Fruit fly (Drosophila melanogaster) whole organism, embryonic: ENCODE results near the gene rempA.

Source experiments
- Antp ChIP-seq: fragments of 200-800 bp; sonication (Bioruptor generic); optimal IDR thresholded peaks from 3 replicates; lab custom pipeline; 2016; ENCODE audit warnings: missing biosample characterization, missing genetic modification characterization
- CG10274 ChIP-seq: fragments of 200-800 bp; sonication (Bioruptor generic); optimal IDR thresholded peaks from 3 replicates; lab custom pipeline; 2017; ENCODE audit warnings: missing biosample characterization, mild to moderate bottlenecking, missing genetic modification characterization
- CG13894 ChIP-seq: fragments of 200-800 bp; sonication (Bioruptor generic); optimal IDR thresholded peaks from 3 replicates; lab custom pipeline; 2018; ENCODE audit warnings: missing biosample characterization, mild to moderate bottlenecking, missing genetic modification characterization, moderate library complexity
- CG15073 ChIP-seq: fragments of 200-800 bp; sonication (Bioruptor generic); optimal IDR thresholded peaks from 2 replicates; lab custom pipeline; 2016; ENCODE audit warnings: missing biosample characterization, missing genetic modification characterization
- CG15601 ChIP-seq: fragments of 200-800 bp; sonication (Bioruptor generic); optimal IDR thresholded peaks from 3 replicates; lab custom pipeline; 2019; ENCODE audit warnings: missing biosample characterization, mild to moderate bottlenecking, missing genetic modification characterization, moderate library complexity
- CG15696 ChIP-seq: fragments of 200-800 bp; sonication (Bioruptor generic); optimal IDR thresholded peaks from 2 replicates; lab custom pipeline; 2019; ENCODE audit warnings: missing biosample characterization, mild to moderate bottlenecking, missing genetic modification characterization, moderate library complexity
- CG1647 ChIP-seq: fragments of 200-800 bp; sonication (Bioruptor generic); optimal IDR thresholded peaks from 3 replicates; lab custom pipeline; 2016; ENCODE audit warnings: missing biosample characterization, missing genetic modification characterization
- CG16815 ChIP-seq: fragments of 200-800 bp; sonication (Bioruptor generic); optimal IDR thresholded peaks from 3 replicates; lab custom pipeline; 2017; ENCODE audit warnings: missing biosample characterization, mild to moderate bottlenecking, missing genetic modification characterization
- CG18262 ChIP-seq: fragments of 200-800 bp; optimal IDR thresholded peaks from 3 replicates; lab custom pipeline; 2019; ENCODE audit warnings: missing biosample characterization, mild to moderate bottlenecking, missing genetic modification characterization, moderate library complexity
- CG18476 ChIP-seq: fragments of 200-800 bp; sonication (Bioruptor generic); optimal IDR thresholded peaks from 2 replicates; lab custom pipeline; 2016; ENCODE audit warnings: missing biosample characterization, mild to moderate bottlenecking, missing genetic modification characterization
- CG30431 ChIP-seq: fragments of 200-800 bp; sonication (Bioruptor generic); optimal IDR thresholded peaks from 2 replicates; lab custom pipeline; 2017; ENCODE audit warnings: missing biosample characterization, missing genetic modification characterization
- CG31441 ChIP-seq: fragments of 200-800 bp; sonication (Bioruptor generic); IDR thresholded peaks from 2 replicates; pipeline ENCODE4 v1.3.6; 2022; ENCODE audit warnings: missing biosample characterization, missing genetic modification characterization
- CG3995 ChIP-seq: fragments of 200-800 bp; sonication (Bioruptor generic); optimal IDR thresholded peaks from 3 replicates; lab custom pipeline; 2016; ENCODE audit warnings: missing biosample characterization, missing genetic modification characterization
- CG42726 ChIP-seq: fragments of 200-800 bp; sonication (Bioruptor generic); IDR thresholded peaks from 2 replicates; pipeline ENCODE4 v1.3.6; 2022; ENCODE audit warnings: missing biosample characterization, missing genetic modification characterization; ENCODE audit not compliant: partially characterized antibody
- CG43689 ChIP-seq: fragments of 200-800 bp; sonication (Bioruptor generic); IDR thresholded peaks from 2 replicates; pipeline ENCODE4 v1.3.6; 2022; ENCODE audit warnings: missing biosample characterization, missing genetic modification characterization
- CG7928 ChIP-seq: fragments of 200-800 bp; sonication (Bioruptor generic); optimal IDR thresholded peaks from 2 replicates; lab custom pipeline; 2017; ENCODE audit warnings: missing biosample characterization, mild to moderate bottlenecking, missing genetic modification characterization
- CG8388 ChIP-seq: fragments of 200-800 bp; sonication (Bioruptor generic); optimal IDR thresholded peaks from 2 replicates; lab custom pipeline; 2019; ENCODE audit warnings: missing biosample characterization, mild to moderate bottlenecking, missing genetic modification characterization, moderate library complexity
- CG9215 ChIP-seq: fragments of 200-800 bp; sonication (Bioruptor generic); IDR thresholded peaks from 2 replicates; pipeline ENCODE4 v1.3.6; 2022; ENCODE audit warnings: missing biosample characterization, missing genetic modification characterization
- Dfd ChIP-seq, 2 experiments: fragments of >200 bp; optimal IDR thresholded peaks; 2 replicates each; lab custom pipeline; 2017; ENCODE audit warnings: missing biosample characterization in 2 of 2, missing genetic modification characterization in 2 of 2
- E2f2 ChIP-seq: fragments of 200-800 bp; sonication (Bioruptor generic); IDR thresholded peaks from 2 replicates; pipeline ENCODE4 v1.3.6; 2022; ENCODE audit warnings: missing biosample characterization, missing genetic modification characterization
- Ets97D ChIP-seq: fragments of 200-800 bp; sonication (Bioruptor generic); optimal IDR thresholded peaks from 3 replicates; lab custom pipeline; 2016; ENCODE audit warnings: missing biosample characterization, missing genetic modification characterization
- Fer2 ChIP-seq: fragments of 200-800 bp; sonication (Bioruptor generic); optimal IDR thresholded peaks from 2 replicates; lab custom pipeline; 2018; ENCODE audit warnings: missing biosample characterization, mild to moderate bottlenecking, missing genetic modification characterization, moderate library complexity
- Hey ChIP-seq: fragments of 200-800 bp; sonication (Bioruptor generic); optimal IDR thresholded peaks from 3 replicates; lab custom pipeline; 2018; ENCODE audit warnings: missing biosample characterization, mild to moderate bottlenecking, missing genetic modification characterization
- MESR4 ChIP-seq: fragments of 200-800 bp; sonication (Bioruptor generic); optimal IDR thresholded peaks from 2 replicates; lab custom pipeline; 2018; ENCODE audit warnings: missing biosample characterization, mild to moderate bottlenecking, missing genetic modification characterization, moderate library complexity
- Mes4 ChIP-seq: fragments of 200-800 bp; sonication (Bioruptor generic); optimal IDR thresholded peaks from 2 replicates; lab custom pipeline; 2016; ENCODE audit warnings: missing biosample characterization, missing genetic modification characterization
- Mrtf ChIP-seq: fragments of 200-800 bp; sonication (Bioruptor generic); IDR thresholded peaks from 3 replicates; pipeline ENCODE4 v1.3.6; 2022; ENCODE audit warnings: missing biosample characterization, missing genetic modification characterization
- Oli ChIP-seq: fragments of 200-800 bp; sonication (Bioruptor generic); optimal IDR thresholded peaks from 2 replicates; lab custom pipeline; 2018; ENCODE audit warnings: missing biosample characterization, mild to moderate bottlenecking, missing genetic modification characterization, moderate library complexity
- Rx ChIP-seq: fragments of 200-800 bp; sonication (Bioruptor generic); IDR thresholded peaks from 2 replicates; pipeline ENCODE4 v1.3.6; 2022; ENCODE audit warnings: missing biosample characterization, missing genetic modification characterization
- Trl ChIP-seq, 3 experiments: fragments of >200 bp in 2 of 3; fragments of 200-800 bp in 1 of 3; sonication (Bioruptor generic) in 1 of 3; optimal IDR thresholded peaks; 2 replicates in 1 of 3; 3 replicates in 2 of 3; lab custom pipeline; 2016 to 2017; ENCODE audit warnings: missing biosample characterization in 1 of 3, missing genetic modification characterization in 1 of 3
- ac ChIP-seq: fragments of 200-800 bp; sonication (Bioruptor generic); optimal IDR thresholded peaks from 3 replicates; lab custom pipeline; 2017; ENCODE audit warnings: missing biosample characterization, mild to moderate bottlenecking, missing genetic modification characterization
- ara ChIP-seq: fragments of 200-800 bp; sonication (Bioruptor generic); IDR thresholded peaks from 2 replicates; pipeline ENCODE4 v1.3.6; 2022; ENCODE audit warnings: missing biosample characterization, missing genetic modification characterization
- ash1 ChIP-seq: fragments of 200-800 bp; sonication (Bioruptor generic); optimal IDR thresholded peaks from 2 replicates; lab custom pipeline; 2018; ENCODE audit warnings: missing biosample characterization, mild to moderate bottlenecking, missing genetic modification characterization
- bowl ChIP-seq: fragments of 200-800 bp; sonication (Bioruptor generic); IDR thresholded peaks from 2 replicates; pipeline ENCODE4 v1.3.6; 2022; ENCODE audit warnings: missing biosample characterization, missing genetic modification characterization
- chm ChIP-seq: fragments of 200-800 bp; sonication (Bioruptor generic); IDR thresholded peaks from 2 replicates; pipeline ENCODE4 v1.3.6; 2022; ENCODE audit warnings: missing biosample characterization, missing genetic modification characterization
- ci ChIP-seq: fragments of 200-800 bp; sonication (Bioruptor generic); IDR thresholded peaks from 3 replicates; pipeline ENCODE4 v1.3.6; 2022; ENCODE audit warnings: missing biosample characterization, missing genetic modification characterization
- disco-r ChIP-seq: fragments of 200-800 bp; sonication (Bioruptor generic); optimal IDR thresholded peaks from 2 replicates; lab custom pipeline; 2016; ENCODE audit warnings: missing biosample characterization, missing genetic modification characterization
- emc ChIP-seq: fragments of 200-800 bp; sonication (Bioruptor generic); optimal IDR thresholded peaks from 2 replicates; lab custom pipeline; 2016; ENCODE audit warnings: missing biosample characterization, missing genetic modification characterization
- eyg ChIP-seq: fragments of 200-800 bp; sonication (Bioruptor generic); optimal IDR thresholded peaks from 3 replicates; lab custom pipeline; 2016; ENCODE audit warnings: missing biosample characterization, missing genetic modification characterization
- gt ChIP-seq: fragments of 200-800 bp; sonication (Bioruptor generic); IDR thresholded peaks from 2 replicates; pipeline ENCODE4 v1.3.6; 2022; ENCODE audit warnings: missing biosample characterization, missing genetic modification characterization
- mld ChIP-seq: fragments of 200-800 bp; sonication (Bioruptor generic); IDR thresholded peaks from 3 replicates; pipeline ENCODE4 v1.3.6; 2022; ENCODE audit warnings: missing biosample characterization, missing genetic modification characterization; ENCODE audit not compliant: partially characterized antibody
- p53 ChIP-seq: fragments of 200-800 bp; sonication (Bioruptor generic); optimal IDR thresholded peaks from 2 replicates; lab custom pipeline; 2016; ENCODE audit warnings: missing biosample characterization, missing genetic modification characterization
- pum ChIP-seq: fragments of 200-800 bp; sonication (Bioruptor generic); optimal IDR thresholded peaks from 2 replicates; lab custom pipeline; 2016; ENCODE audit warnings: missing biosample characterization, missing genetic modification characterization
- sc ChIP-seq, 3 experiments: fragments of >200 bp in 2 of 3; fragments of 200-800 bp in 1 of 3; sonication (Bioruptor generic) in 1 of 3; optimal IDR thresholded peaks; 2 replicates in 2 of 3; 3 replicates in 1 of 3; lab custom pipeline; 2017; ENCODE audit warnings: mild to moderate bottlenecking in 1 of 3, missing biosample characterization in 1 of 3, missing genetic modification characterization in 1 of 3, missing genetic modification reagents in 1 of 3
- sim ChIP-seq: fragments of 200-800 bp; sonication (Bioruptor generic); IDR thresholded peaks from 2 replicates; pipeline ENCODE4 v1.3.6; 2022; ENCODE audit warnings: missing biosample characterization, missing genetic modification characterization
- slbo ChIP-seq: fragments of 200-800 bp; sonication (Bioruptor generic); IDR thresholded peaks from 2 replicates; pipeline ENCODE4 v1.3.6; 2022; ENCODE audit warnings: missing biosample characterization, missing genetic modification characterization
- sr ChIP-seq: fragments of 200-800 bp; sonication (Bioruptor generic); IDR thresholded peaks from 3 replicates; pipeline ENCODE4 v1.3.6; 2022; ENCODE audit warnings: missing biosample characterization, missing genetic modification characterization
- stc ChIP-seq: fragments of 200-800 bp; sonication (Bioruptor generic); IDR thresholded peaks from 2 replicates; pipeline ENCODE4 v1.3.6; 2022; ENCODE audit warnings: missing biosample characterization, missing genetic modification characterization
- toy ChIP-seq: fragments of 200-800 bp; sonication (Bioruptor generic); IDR thresholded peaks from 2 replicates; pipeline ENCODE4 v1.3.6; 2022; ENCODE audit warnings: missing biosample characterization, missing genetic modification characterization
- usp ChIP-seq: fragments of >200 bp; optimal IDR thresholded peaks from 2 replicates; lab custom pipeline; 2017; ENCODE audit warnings: missing biosample characterization, missing genetic modification characterization
- vvl ChIP-seq: fragments of 200-800 bp; sonication (Bioruptor generic); IDR thresholded peaks from 2 replicates; pipeline ENCODE4 v1.3.6; 2022; ENCODE audit warnings: missing biosample characterization, missing genetic modification characterization
- wek ChIP-seq: fragments of 200-800 bp; sonication (Bioruptor generic); optimal IDR thresholded peaks from 3 replicates; lab custom pipeline; 2018; ENCODE audit warnings: missing biosample characterization, mild to moderate bottlenecking, missing genetic modification characterization, moderate library complexity

rempA gene

dm6 chr2L:512028-512427, 48.1 kb downstream of the rempA start (continued):
- TF ChIP-seq ara (GFP tag; lab: Robert Waterston, UW) (0 out of 2 replicates have a peak, but pooled peaks have one; percentile 39), toy (no peak), sr (GFP tag; lab: Robert Waterston, UW) (no peak), p53 (no peak), Antp (no peak), sim (GFP tag; lab: Robert Waterston, UW) (peak; percentile 53; the same call in 1 of the 2 replicates), eyg (GFP tag; lab: Kevin White, UChicago) (no peak), CG13894 (tag; lab: Kevin White, UChicago) (no peak), ac (GFP tag; lab: Kevin White, UChicago) (peak; percentile 24), CG16815 (GFP tag; lab: Kevin White, UChicago) (peak; percentile 38), Fer2 (no peak), CG7928 (GFP tag; lab: Kevin White, UChicago) (no peak), gt (GFP tag; lab: Robert Waterston, UW) (no peak), CG31441 (GFP tag; lab: Robert Waterston, UW) (peak; percentile 53; the same call in 1 of the 2 replicates), Trl (optimal IDR thresholded peaks at IDR 0.05; lab: Kevin White, UChicago) (no peak), Trl (GFP tag; optimal IDR thresholded peaks at IDR 0.05; lab: Kevin White, UChicago) (no peak), ci (GFP tag; lab: Robert Waterston, UW) (peak; percentile 83), disco-r (no peak), Hey (no peak), stc (GFP tag; lab: Robert Waterston, UW) (peak; percentile 54; the same call in 1 of the 2 replicates), CG15601 (tag; lab: Kevin White, UChicago) (peak; percentile 19), slbo (peak; percentile 70), Mrtf (GFP tag; lab: Robert Waterston, UW) (peak; percentile 50; the same call in 1 of the 3 replicates), Oli (tag; lab: Kevin White, UChicago) (peak; percentile 74), CG30431 (GFP tag; lab: Kevin White, UChicago) (peak; percentile 39), ash1 (GFP tag; lab: Kevin White, UChicago) (no peak), Mes4 (no peak), mld (no peak), usp (GFP tag; lab: Kevin White, UChicago) (no peak), CG10274 (GFP tag; lab: Kevin White, UChicago) (no peak), CG3995 (GFP tag; lab: Kevin White, UChicago) (no peak), CG1647 (GFP tag; lab: Kevin White, UChicago) (no peak), CG42726 (GFP tag; lab: Robert Waterston, UW) (no peak), MESR4 (GFP tag; lab: Kevin White, UChicago) (no peak), CG9215 (GFP tag; lab: Robert Waterston, UW) (no peak), CG43689 (GFP tag; lab: Robert Waterston, UW) (0 out of 2 replicates have a peak, but pooled peaks have one; percentile 24), Dfd (GFP tag; optimal IDR thresholded peaks at IDR 0.05; lab: Kevin White, UChicago) (no peak), chm (peak; percentile 49; the same call in 1 of the 2 replicates), sc (optimal IDR thresholded peaks at IDR 0.05; lab: Kevin White, UChicago) (no peak), sc (GFP tag; optimal IDR thresholded peaks at IDR 0.05; lab: Kevin White, UChicago) (peak; percentile 54), bowl (GFP tag; lab: Robert Waterston, UW) (no peak), emc (GFP tag; lab: Kevin White, UChicago) (no peak), Ets97D (GFP tag; lab: Kevin White, UChicago) (no peak), vvl (GFP tag; lab: Robert Waterston, UW) (peak; percentile 84), CG18476 (GFP tag; lab: Kevin White, UChicago) (peak; percentile 20), wek (GFP tag; lab: Kevin White, UChicago) (no peak), CG15696 (no peak), Rx (0 out of 2 replicates have a peak, but pooled peaks have one; percentile 19), pum (GFP tag; lab: Kevin White, UChicago) (peak; percentile 15), CG15073 (no peak), E2f2 (peak; percentile 36; the same call in 1 of the 2 replicates), CG8388 (GFP tag; lab: Kevin White, UChicago) (peak; percentile 69), CG18262 (tag; lab: Kevin White, UChicago) (peak; percentile 59)
